Fruit fly (Drosophila melanogaster): ENCODE measurements around the gene fipi.

The fipi gene

dm6 chr2L:4830490-4830889 is 36.6 kb upstream of the fipi start, which contains the start of gene Fnta (continued):
- TF ChIP-seq CG11093 (GFP tag; IDR thresholded peaks at IDR 0.05) (no peak), rib (GFP tag; IDR thresholded peaks at IDR 0.05) (no peak), HmgD (GFP tag; optimal IDR thresholded peaks at IDR 0.05) (no peak), CG11695 (GFP tag; IDR thresholded peaks at IDR 0.05) (0 out of 3 replicates have a peak, but pooled peaks have one; percentile 22), CG15514 (GFP tag; optimal IDR thresholded peaks at IDR 0.05) (peak; percentile 35), CG7839 (tag; optimal IDR thresholded peaks at IDR 0.05) (no peak), CG10462 (GFP tag; optimal IDR thresholded peaks at IDR 0.05) (no peak), PHDP (tag; optimal IDR thresholded peaks at IDR 0.05) (no peak), CG16813 (GFP tag; IDR thresholded peaks at IDR 0.05; ENCODE audit: partially characterized antibody) (peak; percentile 75), zfh2 (GFP tag; optimal IDR thresholded peaks at IDR 0.05) (no peak), Taf1 (GFP tag; IDR thresholded peaks at IDR 0.05) (no peak), lmd (GFP tag; IDR thresholded peaks at IDR 0.05) (no peak), CG1792 (GFP tag; optimal IDR thresholded peaks at IDR 0.05) (no peak), gem (tag; optimal IDR thresholded peaks at IDR 0.05) (no peak), NC2β (GFP tag; optimal IDR thresholded peaks at IDR 0.05) (no peak), Lhr (GFP tag; optimal IDR thresholded peaks at IDR 0.05) (no peak), CG18619 (GFP tag; optimal IDR thresholded peaks at IDR 0.05) (no peak), crp (GFP tag; optimal IDR thresholded peaks at IDR 0.05) (no peak), CG16779 (GFP tag; IDR thresholded peaks at IDR 0.05) (no peak), chinmo (GFP tag; IDR thresholded peaks at IDR 0.05; ENCODE audit: partially characterized antibody) (peak; percentile 46; the same call in 1 of the 4 replicates), CG9797 (GFP tag; optimal IDR thresholded peaks at IDR 0.05) (peak; percentile 26), E2f2 (GFP tag; IDR thresholded peaks at IDR 0.05) (peak; percentile 89), ERR (GFP tag; optimal IDR thresholded peaks at IDR 0.05) (no peak), usp (GFP tag; optimal IDR thresholded peaks at IDR 0.05) (no peak), bbx (GFP tag; IDR thresholded peaks at IDR 0.05; ENCODE audit: partially characterized antibody) (peak; percentile 96), bowl (GFP tag; IDR thresholded peaks at IDR 0.05) (no peak), knrl (GFP tag; IDR thresholded peaks at IDR 0.05; ENCODE audit: partially characterized antibody) (peak; percentile 24; the same call in 1 of the 3 replicates), BEAF-32 (GFP tag; optimal IDR thresholded peaks at IDR 0.05) (peak; percentile 54), hb (GFP tag; IDR thresholded peaks at IDR 0.05; ENCODE audit: partially characterized antibody) (peak; percentile 88), vvl (GFP tag; IDR thresholded peaks at IDR 0.05) (no peak; the same call in 1 of the 2 replicates), CG10209 (GFP tag; optimal IDR thresholded peaks at IDR 0.05) (no peak), hbn (GFP tag; IDR thresholded peaks at IDR 0.05; ENCODE audit: partially characterized antibody) (peak; percentile 78), CG4360 (GFP tag; IDR thresholded peaks at IDR 0.05) (peak; percentile 16; the same call in 1 of the 2 replicates), Bgb (GFP tag; IDR thresholded peaks at IDR 0.05; ENCODE audit: partially characterized antibody) (peak; percentile 90), CG33213 (GFP tag; optimal IDR thresholded peaks at IDR 0.05) (no peak), Hmx (GFP tag; optimal IDR thresholded peaks at IDR 0.05) (no peak), CG13624 (GFP tag; optimal IDR thresholded peaks at IDR 0.05) (no peak), CG4282 (GFP tag; optimal IDR thresholded peaks at IDR 0.05) (no peak), Antp (GFP tag; optimal IDR thresholded peaks at IDR 0.05) (no peak), ash1 (GFP tag; optimal IDR thresholded peaks at IDR 0.05) (no peak), fu2 (GFP tag; optimal IDR thresholded peaks at IDR 0.05) (no peak), danr (GFP tag; IDR thresholded peaks at IDR 0.05) (no peak), mld (GFP tag; IDR thresholded peaks at IDR 0.05; ENCODE audit: partially characterized antibody) (peak; percentile 91), CG13287 (GFP tag; IDR thresholded peaks at IDR 0.05; ENCODE audit: partially characterized antibody) (peak; percentile 88), CG34224 (GFP tag; IDR thresholded peaks at IDR 0.05; ENCODE audit: partially characterized antibody) (peak; percentile 93), NK7.1 (GFP tag; optimal IDR thresholded peaks at IDR 0.05) (no peak), trh (GFP tag; optimal IDR thresholded peaks at IDR 0.05) (no peak), ind (GFP tag; optimal IDR thresholded peaks at IDR 0.05) (no peak), gcm (GFP tag; optimal IDR thresholded peaks at IDR 0.05) (peak; percentile 51), scrt (GFP tag; optimal IDR thresholded peaks at IDR 0.05) (no peak)
